Fruit fly (Drosophila melanogaster) whole organism, pupa: ENCODE data around the gene Jon99Ci.

Experiments used
- CG10348 ChIP-seq: fragments of 200-800 bp; sonication (Bioruptor generic); IDR thresholded peaks from 2 replicates; pipeline ENCODE4 v1.3.6; 2022; ENCODE audit warnings: missing biosample characterization, missing genetic modification characterization
- CG12605 ChIP-seq: fragments of 200-800 bp; sonication (Bioruptor generic); IDR thresholded peaks from 2 replicates; pipeline ENCODE4 v1.3.6; 2022; ENCODE audit warnings: missing biosample characterization, missing genetic modification characterization
- CG13204 ChIP-seq: fragments of 200-800 bp; sonication (Bioruptor generic); optimal IDR thresholded peaks from 2 replicates; lab custom pipeline; 2018; ENCODE audit warnings: missing biosample characterization, mild to moderate bottlenecking, missing genetic modification characterization, moderate library complexity
- CG14655 ChIP-seq: fragments of 200-800 bp; sonication (Bioruptor generic); optimal IDR thresholded peaks from 3 replicates; lab custom pipeline; 2017; ENCODE audit warnings: mild to moderate bottlenecking, missing biosample characterization, missing genetic modification reagents, missing genetic modification characterization
- CG15710 ChIP-seq: fragments of 200-800 bp; sonication (Bioruptor generic); optimal IDR thresholded peaks from 2 replicates; lab custom pipeline; 2018; ENCODE audit warnings: missing biosample characterization, mild to moderate bottlenecking, missing genetic modification characterization, moderate library complexity
- CG17806 ChIP-seq: fragments of 200-800 bp; sonication (Bioruptor generic); optimal IDR thresholded peaks from 2 replicates; lab custom pipeline; 2018; ENCODE audit warnings: missing biosample characterization, mild to moderate bottlenecking, missing genetic modification characterization, moderate library complexity
- CG32121 ChIP-seq: fragments of 200-800 bp; sonication (Bioruptor generic); IDR thresholded peaks from 2 replicates; pipeline ENCODE4 v1.3.6; 2022; ENCODE audit warnings: missing biosample characterization, missing genetic modification characterization
- CG34367 ChIP-seq: fragments of 200-800 bp; sonication (Bioruptor generic); optimal IDR thresholded peaks from 2 replicates; lab custom pipeline; 2018; ENCODE audit warnings: missing biosample characterization, mild to moderate bottlenecking, missing genetic modification characterization
- CG4496 ChIP-seq: fragments of 200-800 bp; sonication (Bioruptor generic); IDR thresholded peaks from 3 replicates; pipeline ENCODE4 v1.3.6; 2022; ENCODE audit warnings: missing biosample characterization, missing genetic modification characterization
- CG8159 ChIP-seq: fragments of 200-800 bp; sonication (Bioruptor generic); optimal IDR thresholded peaks from 3 replicates; lab custom pipeline; 2018; ENCODE audit warnings: missing biosample characterization, mild to moderate bottlenecking, missing genetic modification characterization, moderate library complexity
- CG8301 ChIP-seq: fragments of 200-800 bp; sonication (Bioruptor generic); optimal IDR thresholded peaks from 2 replicates; lab custom pipeline; 2018; ENCODE audit warnings: missing biosample characterization, mild to moderate bottlenecking, missing genetic modification characterization
- CG9948 ChIP-seq: fragments of 200-800 bp; sonication (Bioruptor generic); optimal IDR thresholded peaks from 2 replicates; lab custom pipeline; 2018; ENCODE audit warnings: missing biosample characterization, mild to moderate bottlenecking, missing genetic modification characterization, moderate library complexity
- D1 ChIP-seq: fragments of 200-800 bp; sonication (Bioruptor generic); optimal IDR thresholded peaks from 2 replicates; lab custom pipeline; 2018; ENCODE audit warnings: missing biosample characterization, mild to moderate bottlenecking, missing genetic modification characterization, moderate library complexity
- EcR ChIP-seq: fragments of 200-800 bp; sonication (Bioruptor generic); optimal IDR thresholded peaks from 3 replicates; lab custom pipeline; 2019; ENCODE audit warnings: missing biosample characterization, missing genetic modification characterization, mild to moderate bottlenecking, moderate library complexity, missing genetic modification reagents
- Ets98B ChIP-seq: fragments of 200-800 bp; sonication (Bioruptor generic); IDR thresholded peaks from 2 replicates; pipeline ENCODE4 v1.3.6; 2022; ENCODE audit warnings: missing biosample characterization, missing genetic modification characterization
- Pif1A ChIP-seq: fragments of 200-800 bp; sonication (Bioruptor generic); optimal IDR thresholded peaks from 3 replicates; lab custom pipeline; 2016; ENCODE audit warnings: missing biosample characterization, missing genetic modification characterization
- Pif1B ChIP-seq: fragments of 200-800 bp; sonication (Bioruptor generic); optimal IDR thresholded peaks from 3 replicates; lab custom pipeline; 2016; ENCODE audit warnings: missing biosample characterization, missing genetic modification characterization
- Snoo ChIP-seq: fragments of 200-800 bp; sonication (Bioruptor generic); optimal IDR thresholded peaks from 3 replicates; lab custom pipeline; 2017; ENCODE audit warnings: missing biosample characterization, mild to moderate bottlenecking, missing genetic modification characterization, inconsistent platforms
- fd96Ca ChIP-seq: fragments of 200-800 bp; sonication (Bioruptor generic); IDR thresholded peaks from 3 replicates; pipeline ENCODE4 v1.3.6; 2022; ENCODE audit warnings: missing biosample characterization, missing genetic modification characterization
- gl ChIP-seq: fragments of 200-800 bp; sonication (Bioruptor generic); optimal IDR thresholded peaks from 2 replicates; lab custom pipeline; 2018; ENCODE audit warnings: missing biosample characterization, mild to moderate bottlenecking, missing genetic modification characterization
- rn ChIP-seq: fragments of 200-800 bp; sonication (Bioruptor generic); IDR thresholded peaks from 2 replicates; pipeline ENCODE4 v1.3.6; 2022; ENCODE audit warnings: missing biosample characterization, missing genetic modification characterization

Jon99Ci gene

DNA sequence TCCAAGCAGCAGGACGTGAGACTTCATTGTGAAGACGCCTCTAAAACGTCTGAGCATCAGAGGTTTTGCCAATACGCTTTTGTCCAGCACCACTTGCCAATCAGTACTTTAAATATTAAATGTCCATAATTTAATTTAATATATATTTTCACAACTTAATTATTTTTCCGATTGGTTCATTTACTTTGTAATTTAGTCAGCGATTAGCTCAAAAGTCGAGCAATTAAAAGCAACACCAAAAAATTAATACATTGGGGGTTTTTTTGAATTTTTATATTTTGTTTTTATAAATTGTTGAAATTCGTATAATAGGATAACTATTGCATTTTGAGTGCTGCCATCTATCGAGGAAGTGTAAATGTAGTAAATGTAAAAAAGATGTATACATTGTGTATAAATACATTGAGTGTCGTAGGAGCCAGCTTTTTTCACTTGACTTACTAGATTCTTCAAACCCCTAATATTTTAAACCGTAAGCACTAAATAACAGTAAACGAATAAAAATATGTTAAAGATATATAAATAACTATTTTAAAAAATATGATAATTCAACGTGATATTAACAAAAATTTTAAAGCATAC is 22.1 kb downstream of the Jon99Ci start, which contains the start of gene CG15517:
TSS of gene CG15517 (minus strand) at position 51 of the 582 bp plus-strand sequence.
- TF ChIP-seq D1 (peak; percentile 80), CG13204 (GFP tag; lab: Kevin White, UChicago) (no peak)

- TF ChIP-seq Ets98B (GFP tag; lab: Robert Waterston, UW) = no peak
- TF ChIP-seq CG8301 (tag; lab: Kevin White, UChicago) = no peak
Observed at dm6 chr3R:29899635-29900034, 26.4 kb downstream of the Jon99Ci start.

- TF ChIP-seq CG17806 = no peak
- TF ChIP-seq Pif1A (GFP tag; lab: Kevin White, UChicago) = no peak
- TF ChIP-seq CG9948 (tag; lab: Kevin White, UChicago) = no peak
- no peak for TF ChIP-seq rn (GFP tag; lab: Robert Waterston, UW)
- TF ChIP-seq Pif1B (GFP tag; lab: Kevin White, UChicago) = no peak
- TF ChIP-seq Ets98B (GFP tag; lab: Robert Waterston, UW) = 0 out of 2 replicates have a peak, but pooled peaks have one; percentile 41
- TF ChIP-seq Snoo = no peak
- TF ChIP-seq CG32121 (GFP tag; lab: Robert Waterston, UW) = no peak
- peak; percentile 60; the same call in 1 of the 3 replicates for TF ChIP-seq fd96Ca (GFP tag; lab: Robert Waterston, UW)
- TF ChIP-seq CG14655 = peak; percentile 1
- TF ChIP-seq CG10348 (GFP tag; lab: Robert Waterston, UW) = 0 out of 2 replicates have a peak, but pooled peaks have one; percentile 32
- TF ChIP-seq CG8159 = no peak
- 0 out of 3 replicates have a peak, but pooled peaks have one; percentile 22 for TF ChIP-seq CG4496 (GFP tag; lab: Robert Waterston, UW)
- peak; percentile 5 for TF ChIP-seq CG8301 (tag; lab: Kevin White, UChicago)
Observed at dm6 chr3R:29898588-29898987, 27.4 kb downstream of the Jon99Ci start.

DNA sequence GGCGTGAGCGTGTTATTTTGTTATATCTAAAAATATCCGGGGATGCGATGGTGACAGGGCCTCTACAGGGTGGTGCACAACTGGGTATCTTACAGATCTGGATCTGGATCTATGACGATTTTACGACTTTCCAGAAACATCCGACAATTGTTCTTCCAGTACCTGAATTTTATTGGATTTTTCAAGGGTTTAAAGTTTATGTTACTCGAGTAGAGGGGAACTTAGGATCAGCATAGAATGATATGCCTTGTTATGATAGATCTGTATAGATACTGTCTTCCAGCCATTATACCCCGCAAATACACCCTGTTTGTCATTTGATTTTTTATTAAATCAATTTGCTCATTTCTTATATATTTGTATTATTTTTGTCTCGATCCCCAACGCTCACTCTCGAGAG is 31.6 kb downstream of the Jon99Ci start:
- TF ChIP-seq Snoo (no peak), D1 (no peak), CG10348 (GFP tag; lab: Robert Waterston, UW) (0 out of 2 replicates have a peak, but pooled peaks have one; percentile 26), CG15710 (tag; lab: Kevin White, UChicago) (no peak), fd96Ca (GFP tag; lab: Robert Waterston, UW) (peak; percentile 85), CG32121 (GFP tag; lab: Robert Waterston, UW) (peak; percentile 80), Pif1B (GFP tag; lab: Kevin White, UChicago) (no peak), CG13204 (GFP tag; lab: Kevin White, UChicago) (no peak), gl (tag; lab: Kevin White, UChicago) (no peak), EcR (no peak), CG8159 (no peak), Ets98B (GFP tag; lab: Robert Waterston, UW) (peak; percentile 66), CG12605 (peak; percentile 42; the same call in 1 of the 2 replicates), CG9948 (tag; lab: Kevin White, UChicago) (no peak), Pif1A (GFP tag; lab: Kevin White, UChicago) (peak; percentile 33), rn (GFP tag; lab: Robert Waterston, UW) (peak; percentile 36; the same call in 1 of the 2 replicates), CG14655 (peak; percentile 51), CG17806 (no peak), CG8301 (tag; lab: Kevin White, UChicago) (peak; percentile 58), CG34367 (tag; lab: Kevin White, UChicago) (no peak), CG4496 (GFP tag; lab: Robert Waterston, UW) (peak; percentile 50; the same call in 2 of the 3 replicates)
- TF ChIP-seq, all 21 proteins: peak for 10

- TF ChIP-seq gl (tag; lab: Kevin White, UChicago) (no peak), CG34367 (tag; lab: Kevin White, UChicago) (no peak), CG32121 (GFP tag; lab: Robert Waterston, UW) (no peak), rn (GFP tag; lab: Robert Waterston, UW) (no peak), CG10348 (GFP tag; lab: Robert Waterston, UW) (no peak), CG12605 (no peak), Ets98B (GFP tag; lab: Robert Waterston, UW) (no peak), CG17806 (no peak), Pif1A (GFP tag; lab: Kevin White, UChicago) (no peak), CG13204 (GFP tag; lab: Kevin White, UChicago) (no peak), D1 (no peak), CG8301 (tag; lab: Kevin White, UChicago) (no peak), Pif1B (GFP tag; lab: Kevin White, UChicago) (no peak), CG15710 (tag; lab: Kevin White, UChicago) (no peak), CG8159 (no peak), EcR (no peak), CG9948 (tag; lab: Kevin White, UChicago) (no peak), CG14655 (no peak), fd96Ca (GFP tag; lab: Robert Waterston, UW) (no peak), CG4496 (GFP tag; lab: Robert Waterston, UW) (no peak)
Observed at dm6 chr3R:29893030-29893429, 33.0 kb downstream of the Jon99Ci start.

DNA sequence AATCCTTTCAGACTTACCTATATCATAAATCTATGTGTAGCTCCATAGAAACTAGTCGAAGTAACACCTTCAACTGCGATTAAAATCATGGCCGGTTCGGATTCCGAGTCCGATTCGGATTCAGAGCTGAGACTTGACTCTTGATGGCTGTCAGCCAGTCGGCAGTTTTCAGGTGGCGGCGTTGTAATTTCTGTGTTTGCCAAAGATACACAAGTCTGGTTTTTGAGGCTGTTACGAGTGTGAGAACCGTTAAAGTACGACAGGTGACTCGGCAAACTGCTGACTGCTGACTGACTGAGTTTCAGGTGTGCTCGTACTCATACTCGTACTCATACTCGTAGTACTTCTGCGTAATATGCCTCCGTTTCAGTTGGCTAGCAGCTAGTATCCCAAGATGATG is 34.8 kb downstream of the Jon99Ci start:
- TF ChIP-seq CG8159 (no peak), CG34367 (tag; lab: Kevin White, UChicago) (no peak), CG15710 (tag; lab: Kevin White, UChicago) (no peak), Pif1B (GFP tag; lab: Kevin White, UChicago) (no peak), CG10348 (GFP tag; lab: Robert Waterston, UW) (no peak), D1 (no peak), CG12605 (no peak), rn (GFP tag; lab: Robert Waterston, UW) (no peak), CG17806 (no peak), Ets98B (GFP tag; lab: Robert Waterston, UW) (no peak; the same call in 1 of the 2 replicates), fd96Ca (GFP tag; lab: Robert Waterston, UW) (no peak)
